Fruit fly (Drosophila melanogaster) Kc167 (cell line): ENCODE data around the gene Bem46.

ENCODE experiments used
- h ChIP-seq: fragments of >200 bp; optimal IDR thresholded peaks from 3 replicates; lab custom pipeline; 2018; ENCODE audit warnings: missing external identifiers
- psq ChIP-seq: fragments of >200 bp; optimal IDR thresholded peaks from 2 replicates; lab custom pipeline; 2017; ENCODE audit warnings: missing external identifiers

dm6 chr2L:3029012-3029411 is 41.1 kb downstream of the Bem46 start, which contains the start of the genes Sf3b2 and CG17219:
- TF ChIP-seq psq (lab: Kevin White, UChicago) = no peak
- TF ChIP-seq h (lab: Kevin White, UChicago) = no peak
